Worm (Caenorhabditis elegans) whole organism, L4 larva: ENCODE measurements around the gene nas-7.

Experiments used
- R02D3.7 ChIP-seq: fragments of 150-350 bp; sonication (generic microtip); optimal IDR thresholded peaks from 3 replicates; lab custom pipeline; 2014; ENCODE audit warnings: missing biosample characterization, missing genetic modification characterization
- T20F7.1 ChIP-seq: fragments of 200-800 bp; sonication (Bioruptor generic); optimal IDR thresholded peaks from 2 replicates; lab custom pipeline; 2018; ENCODE audit warnings: mild to moderate bottlenecking, missing genetic modification characterization, missing compliant biosample characterization
- Y105C5A.15 ChIP-seq: fragments of 200-800 bp; sonication (Bioruptor generic); IDR thresholded peaks from 2 replicates; pipeline ENCODE4 v1.3.6; 2022; ENCODE audit warnings: missing genetic modification characterization, missing compliant biosample characterization
- Y48G9A.11 ChIP-seq: fragments of 200-800 bp; sonication (Bioruptor generic); IDR thresholded peaks from 2 replicates; pipeline ENCODE4 v1.3.6; 2022; ENCODE audit warnings: missing genetic modification reagents, missing genetic modification characterization, missing compliant biosample characterization
- Y75B8A.6 ChIP-seq: fragments of 200-800 bp; sonication (Bioruptor generic); IDR thresholded peaks from 2 replicates; pipeline ENCODE4 v1.3.6; 2022; ENCODE audit warnings: missing genetic modification reagents, missing genetic modification characterization, missing compliant biosample characterization
- aha-1 ChIP-seq: fragments of 150-350 bp; peaks from one replicate; lab custom pipeline; 2014; ENCODE audit warnings: missing biosample characterization, missing genetic modification characterization
- arid-1 ChIP-seq: fragments of 200-800 bp; sonication (Bioruptor generic); conservative IDR thresholded peaks from 2 replicates; pipeline ENCODE4 v1.3.6; 2022; ENCODE audit warnings: missing genetic modification reagents, missing genetic modification characterization, missing compliant biosample characterization
- ceh-20 ChIP-seq: fragments of 200-800 bp; sonication (Bioruptor generic); IDR thresholded peaks from 2 replicates; pipeline ENCODE4 v1.3.6; 2022; ENCODE audit warnings: missing genetic modification reagents, missing genetic modification characterization, missing compliant biosample characterization
- ceh-28 ChIP-seq: fragments of 150-350 bp; optimal IDR thresholded peaks from 2 replicates; lab custom pipeline; 2014; ENCODE audit warnings: missing biosample characterization, missing genetic modification reagents, missing genetic modification characterization
- ceh-32 ChIP-seq: sonication (generic microtip); optimal IDR thresholded peaks from 2 replicates; lab custom pipeline; 2016; ENCODE audit warnings: mild to moderate bottlenecking, missing genetic modification characterization, missing compliant biosample characterization; ENCODE audit not compliant: poor library complexity
- cey-2 ChIP-seq: sonication (generic microtip); optimal IDR thresholded peaks from 3 replicates; lab custom pipeline; 2017; ENCODE audit warnings: missing genetic modification characterization, mild to moderate bottlenecking, missing compliant biosample characterization, antibody characterized with exemption, borderline replicate concordance; ENCODE audit not compliant: insufficient read depth
- ctbp-1 ChIP-seq: fragments of 200-800 bp; sonication (Bioruptor generic); IDR thresholded peaks from 2 replicates; pipeline ENCODE4 v1.3.6; 2022; ENCODE audit warnings: missing genetic modification reagents, missing genetic modification characterization, missing compliant biosample characterization
- daf-16 ChIP-seq, 3 experiments: sonication (generic microtip); optimal IDR thresholded peaks; 2 replicates each; lab custom pipeline; 2016 to 2017; ENCODE audit warnings: missing genetic modification characterization in 3 of 3, missing genetic modification reagents in 3 of 3, mild to moderate bottlenecking in 2 of 3, missing compliant biosample characterization in 2 of 3, missing biosample characterization in 1 of 3, moderate library complexity in 1 of 3
- dmd-8 ChIP-seq: fragments of 200-800 bp; sonication (Bioruptor generic); IDR thresholded peaks from 2 replicates; pipeline ENCODE4 v1.3.6; 2022; ENCODE audit warnings: missing genetic modification characterization, missing compliant biosample characterization
- dpl-1 ChIP-seq: fragments of 150-350 bp; optimal IDR thresholded peaks from 2 replicates; lab custom pipeline; 2014; ENCODE audit warnings: missing biosample characterization, missing genetic modification reagents, missing genetic modification characterization
- egl-27 ChIP-seq: sonication (generic microtip); optimal IDR thresholded peaks from 3 replicates; lab custom pipeline; 2017; ENCODE audit warnings: missing biosample characterization, missing genetic modification reagents, missing genetic modification characterization
- fos-1 ChIP-seq: fragments of 150-350 bp; optimal IDR thresholded peaks from 2 replicates; lab custom pipeline; 2014; ENCODE audit warnings: missing biosample characterization, missing genetic modification characterization
- hlh-11 ChIP-seq: fragments of 200-800 bp; sonication (Bioruptor generic); optimal IDR thresholded peaks from 2 replicates; lab custom pipeline; 2018; ENCODE audit warnings: mild to moderate bottlenecking, missing genetic modification characterization, missing compliant biosample characterization
- hlh-30 ChIP-seq: sonication (generic microtip); optimal IDR thresholded peaks from 2 replicates; lab custom pipeline; 2017; ENCODE audit warnings: antibody characterized with exemption, mild to moderate bottlenecking, missing genetic modification characterization, missing compliant biosample characterization; ENCODE audit not compliant: insufficient read depth
- hmg-1.1 ChIP-seq: fragments of 200-800 bp; sonication (Bioruptor generic); IDR thresholded peaks from 2 replicates; pipeline ENCODE4 v1.3.6; 2022; ENCODE audit warnings: missing genetic modification reagents, missing genetic modification characterization, missing compliant biosample characterization
- jun-1 ChIP-seq: fragments of 150-350 bp; optimal IDR thresholded peaks from 2 replicates; lab custom pipeline; 2014; ENCODE audit warnings: missing biosample characterization, missing genetic modification reagents, missing genetic modification characterization
- lin-15B ChIP-seq: fragments of 150-350 bp; sonication (generic microtip); optimal IDR thresholded peaks from 3 replicates; lab custom pipeline; 2014; ENCODE audit warnings: missing biosample characterization, missing genetic modification characterization
- lin-38 ChIP-seq: fragments of 200-800 bp; sonication (Bioruptor generic); IDR thresholded peaks from 2 replicates; pipeline ENCODE4 v1.3.6; 2022; ENCODE audit warnings: missing genetic modification reagents, missing genetic modification characterization, missing compliant biosample characterization
- mdl-1 ChIP-seq, 2 experiments: fragments of 150-350 bp in 1 of 2; sonication (generic microtip) in 1 of 2; optimal IDR thresholded peaks; 2 replicates each; lab custom pipeline; 2014 to 2017; ENCODE audit warnings: missing biosample characterization in 2 of 2, missing genetic modification characterization in 2 of 2
- mxl-3 ChIP-seq: fragments of 200-800 bp; sonication (Bioruptor generic); optimal IDR thresholded peaks from 2 replicates; lab custom pipeline; 2018; ENCODE audit warnings: mild to moderate bottlenecking, missing genetic modification characterization, missing compliant biosample characterization
- nhr-10 ChIP-seq: fragments of 150-350 bp; optimal IDR thresholded peaks from 2 replicates; lab custom pipeline; 2014; ENCODE audit warnings: missing biosample characterization, missing genetic modification characterization
- nhr-25 ChIP-seq: sonication (generic microtip); optimal IDR thresholded peaks from 2 replicates; lab custom pipeline; 2017; ENCODE audit warnings: missing genetic modification characterization, mild to moderate bottlenecking, missing compliant biosample characterization, antibody characterized with exemption, moderate library complexity, borderline replicate concordance; ENCODE audit not compliant: insufficient read depth
- nhr-41 ChIP-seq: fragments of 200-800 bp; sonication (Bioruptor generic); IDR thresholded peaks from 2 replicates; pipeline ENCODE4 v1.3.6; 2022; ENCODE audit warnings: missing genetic modification reagents, missing genetic modification characterization, missing compliant biosample characterization
- nhr-48 ChIP-seq: sonication (generic microtip); optimal IDR thresholded peaks from 2 replicates; lab custom pipeline; 2016; ENCODE audit warnings: mild to moderate bottlenecking, missing genetic modification characterization, missing compliant biosample characterization
- nhr-77 ChIP-seq: fragments of 150-350 bp; optimal IDR thresholded peaks from 2 replicates; lab custom pipeline; 2014; ENCODE audit warnings: missing biosample characterization, missing genetic modification characterization
- skn-1 ChIP-seq: fragments of 150-350 bp; optimal IDR thresholded peaks from 2 replicates; lab custom pipeline; 2014; ENCODE audit warnings: missing biosample characterization, missing genetic modification characterization
- snpc-1.2 ChIP-seq: fragments of 200-800 bp; sonication (Bioruptor generic); IDR thresholded peaks from 2 replicates; pipeline ENCODE4 v1.3.6; 2022; ENCODE audit warnings: missing genetic modification reagents, missing genetic modification characterization, missing compliant biosample characterization
- snpc-4 ChIP-seq: fragments of 150-350 bp; optimal IDR thresholded peaks from 2 replicates; lab custom pipeline; 2014; ENCODE audit warnings: missing biosample characterization, missing genetic modification characterization
- spr-1 ChIP-seq: sonication (generic microtip); optimal IDR thresholded peaks from 2 replicates; lab custom pipeline; 2016; ENCODE audit warnings: mild to moderate bottlenecking, missing genetic modification characterization, missing compliant biosample characterization
- spr-3 ChIP-seq: fragments of 200-800 bp; sonication (Bioruptor generic); optimal IDR thresholded peaks from 2 replicates; lab custom pipeline; 2018; ENCODE audit warnings: mild to moderate bottlenecking, missing genetic modification characterization, missing compliant biosample characterization
- tag-97 ChIP-seq: fragments of 200-800 bp; sonication (Bioruptor generic); IDR thresholded peaks from 2 replicates; pipeline ENCODE4 v1.3.6; 2022; ENCODE audit warnings: missing genetic modification characterization, missing compliant biosample characterization
- tra-1 ChIP-seq: fragments of 200-800 bp; sonication (Bioruptor generic); IDR thresholded peaks from 2 replicates; pipeline ENCODE4 v1.3.6; 2022; ENCODE audit warnings: missing genetic modification reagents, missing genetic modification characterization, missing compliant biosample characterization
- unc-39 ChIP-seq: sonication (generic microtip); optimal IDR thresholded peaks from 2 replicates; lab custom pipeline; 2017; ENCODE audit warnings: missing biosample characterization, missing genetic modification characterization
- unc-62 ChIP-seq, 3 experiments: fragments of 150-350 bp in 1 of 3; sonication (generic microtip); optimal IDR thresholded peaks in 2 of 3; peaks in 1 of 3; 1 replicate in 1 of 3; 2 replicates in 2 of 3; lab custom pipeline; 2014 to 2017; ENCODE audit warnings: missing biosample characterization in 3 of 3, missing genetic modification characterization in 3 of 3, missing genetic modification reagents in 3 of 3, missing genotype in 1 of 3
- zfp-2 ChIP-seq: sonication (generic microtip); optimal IDR thresholded peaks from 2 replicates; lab custom pipeline; 2016; ENCODE audit warnings: mild to moderate bottlenecking, missing genetic modification characterization, missing compliant biosample characterization
- zip-11 ChIP-seq: fragments of 200-800 bp; sonication (Bioruptor generic); IDR thresholded peaks from 2 replicates; pipeline ENCODE4 v1.3.6; 2022; ENCODE audit warnings: missing genetic modification characterization, missing compliant biosample characterization
- zip-2 ChIP-seq: fragments of 150-350 bp; optimal IDR thresholded peaks from 2 replicates; lab custom pipeline; 2014; ENCODE audit warnings: missing biosample characterization, missing genetic modification characterization
- ztf-11 ChIP-seq: fragments of 150-350 bp; optimal IDR thresholded peaks from 2 replicates; lab custom pipeline; 2014; ENCODE audit warnings: missing biosample characterization, missing genetic modification characterization
- ztf-7 ChIP-seq: fragments of 150-350 bp; optimal IDR thresholded peaks from 2 replicates; lab custom pipeline; 2014; ENCODE audit warnings: missing biosample characterization, missing genetic modification characterization

nas-7 gene

DNA sequence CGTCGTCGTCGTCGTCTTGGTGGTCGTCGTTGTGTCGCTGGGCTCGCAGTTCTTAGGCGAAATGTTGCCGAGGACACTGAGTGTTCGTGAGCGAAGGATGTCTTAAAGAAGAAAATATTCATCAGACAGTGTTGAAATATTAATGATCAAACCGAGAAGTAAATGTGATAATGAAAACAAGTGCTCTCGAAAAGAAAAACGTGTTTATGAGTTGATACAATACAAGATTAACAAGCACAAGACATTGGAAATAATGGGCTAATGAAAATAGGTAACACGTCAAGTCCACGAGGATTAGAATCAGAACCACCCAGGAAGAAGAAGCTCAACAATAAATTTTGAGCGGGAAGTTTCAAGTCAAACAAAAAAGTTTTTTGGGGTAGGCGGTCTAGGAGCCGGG, 9.4 kb upstream of the nas-7 start, which contains the start of gene K02A2.5:
TSS of gene K02A2.5 (minus strand) at position 101 of the 400 bp plus-strand sequence.
- TF ChIP-seq ztf-11 (no peak), unc-39 (tag; lab: Kevin White, UChicago) (no peak), ceh-28 (no peak), zfp-2 (tag; lab: Kevin White, UChicago) (no peak), ctbp-1 (GFP tag; lab: Robert Waterston, UW) (no peak), ztf-7 (tag; lab: Kevin White, UChicago) (no peak), tag-97 (GFP tag; lab: Robert Waterston, UW) (no peak), zip-2 (no peak), spr-3 (GFP tag; lab: Kevin White, UChicago) (no peak), ceh-32 (no peak), mdl-1 (tag; optimal IDR thresholded peaks at IDR 0.05; lab: Kevin White, UChicago) (no peak), T20F7.1 (GFP tag; lab: Kevin White, UChicago) (no peak)

DNA sequence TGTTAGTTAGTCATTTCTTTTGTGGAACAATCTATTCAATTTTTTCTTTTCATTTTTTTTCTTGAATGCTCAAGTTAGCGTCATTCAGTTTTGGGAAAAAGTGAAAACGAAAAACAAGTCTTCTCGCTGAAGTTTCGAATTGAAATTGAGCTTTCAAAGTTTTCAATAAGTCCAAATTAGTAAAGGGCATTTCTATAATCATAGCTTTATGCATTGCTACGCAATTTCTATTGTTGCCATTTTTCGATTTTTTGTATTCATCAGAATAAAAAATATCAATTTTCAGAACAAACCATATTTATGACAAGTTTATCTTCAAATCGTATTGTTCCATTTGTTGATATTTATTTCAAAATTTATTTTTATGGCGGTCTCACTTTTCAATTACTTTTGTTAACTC, 5.7 kb upstream of the nas-7 start, which contains the start of gene srd-55:
TSS of gene srd-55 (plus strand) at position 301 of the 400 bp plus-strand sequence.
- TF ChIP-seq spr-1 (tag; lab: Kevin White, UChicago), result no peak
- no peak for TF ChIP-seq mdl-1 (tag; optimal IDR thresholded peaks at IDR 0.05; lab: Kevin White, UChicago)
- no peak for TF ChIP-seq nhr-10
- no peak for TF ChIP-seq aha-1 (tag; lab: Kevin White, UChicago)
- no peak for TF ChIP-seq zip-11

DNA sequence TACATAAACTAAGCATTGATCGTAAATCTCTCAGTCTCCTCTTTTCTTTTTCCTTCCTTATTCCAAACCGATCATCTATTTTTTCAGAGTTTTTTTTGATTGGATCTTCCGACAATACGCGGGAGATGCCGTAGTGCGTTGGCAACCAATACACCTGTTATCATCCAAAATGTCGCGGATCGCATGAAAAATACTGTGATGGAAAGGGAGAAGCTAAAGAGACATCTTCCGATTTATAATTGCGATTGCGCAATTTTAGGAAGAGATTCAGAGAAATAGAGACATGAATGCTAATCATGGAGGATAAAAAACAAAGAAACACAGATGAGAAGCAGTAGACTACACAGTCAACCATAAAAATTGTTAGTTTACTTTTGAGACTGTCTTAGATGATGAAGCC, 3.9 kb upstream of the nas-7 start:
- TF ChIP-seq spr-1 (tag; lab: Kevin White, UChicago), result peak; percentile 15
- TF ChIP-seq Y48G9A.11 (GFP tag; lab: Robert Waterston, UW), result no peak
- no peak for TF ChIP-seq zfp-2 (tag; lab: Kevin White, UChicago)
- peak; percentile 65 for TF ChIP-seq nhr-48 (tag; lab: Kevin White, UChicago)
- TF ChIP-seq lin-15B (tag; lab: Kevin White, UChicago), result no peak
- TF ChIP-seq tra-1, result no peak
- TF ChIP-seq cey-2, result no peak
- TF ChIP-seq hlh-30 (tag; lab: Kevin White, UChicago), result no peak
- no peak for TF ChIP-seq lin-38 (GFP tag; lab: Robert Waterston, UW)
- no peak for TF ChIP-seq fos-1 (tag; lab: Kevin White, UChicago)
- no peak for TF ChIP-seq snpc-1.2
- no peak for TF ChIP-seq ctbp-1 (GFP tag; lab: Robert Waterston, UW)
- TF ChIP-seq egl-27 (tag; lab: Kevin White, UChicago), result no peak
- no peak for TF ChIP-seq jun-1 (tag; lab: Kevin White, UChicago)
- no peak for TF ChIP-seq ztf-11
- TF ChIP-seq hmg-1.1 (GFP tag; lab: Robert Waterston, UW), result no peak
- no peak for TF ChIP-seq nhr-41 (GFP tag; lab: Robert Waterston, UW)
- no peak for TF ChIP-seq R02D3.7
- no peak for TF ChIP-seq daf-16 (GFP tag; optimal IDR thresholded peaks at IDR 0.05; lab: Kevin White, UChicago)
- no peak for TF ChIP-seq daf-16 (tag; optimal IDR thresholded peaks at IDR 0.05; lab: Kevin White, UChicago)
- TF ChIP-seq Y75B8A.6 (GFP tag; lab: Robert Waterston, UW), result no peak
- peak; percentile 48 for TF ChIP-seq hlh-11 (tag; lab: Kevin White, UChicago)
- TF ChIP-seq dmd-8 (GFP tag; lab: Robert Waterston, UW), result no peak

DNA sequence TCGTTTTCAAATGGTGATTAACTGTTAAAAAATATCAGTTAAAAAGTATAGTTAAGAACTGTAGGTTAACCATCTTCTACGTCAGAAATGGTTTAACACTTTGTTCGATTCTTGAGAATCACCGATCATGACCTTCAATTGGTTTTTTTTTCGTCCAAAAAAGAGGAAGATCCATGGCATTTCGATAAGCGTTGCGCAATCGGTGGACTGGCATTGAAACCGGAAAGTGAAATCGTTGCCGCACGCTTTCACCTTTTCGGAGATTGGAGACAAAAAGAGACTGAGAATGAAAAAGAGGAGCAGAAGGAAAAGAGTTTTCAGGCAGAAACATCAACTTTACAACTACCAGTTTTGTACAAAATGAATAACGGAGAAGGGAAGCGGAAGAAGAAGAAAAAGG, 2.7 kb upstream of the nas-7 start:
- TF ChIP-seq nhr-25 (tag; lab: Kevin White, UChicago) (peak; percentile 69), snpc-4 (no peak), nhr-10 (no peak), ztf-7 (tag; lab: Kevin White, UChicago) (no peak), dpl-1 (no peak), ceh-20 (GFP tag; lab: Robert Waterston, UW) (no peak), spr-1 (tag; lab: Kevin White, UChicago) (no peak), zfp-2 (tag; lab: Kevin White, UChicago) (no peak), ztf-11 (no peak), egl-27 (tag; lab: Kevin White, UChicago) (no peak), tag-97 (GFP tag; lab: Robert Waterston, UW) (no peak), zip-2 (no peak), cey-2 (peak; percentile 23), unc-62 (GFP tag; optimal IDR thresholded peaks at IDR 0.05 in 1 of 2; lab: Kevin White, UChicago) (peak in 1 of 2 experiments; percentile 56), unc-62 (tag; optimal IDR thresholded peaks at IDR 0.05; lab: Kevin White, UChicago) (no peak), mdl-1 (tag; optimal IDR thresholded peaks at IDR 0.05; lab: Kevin White, UChicago) (peak in 1 of 2 experiments; percentile 43), Y105C5A.15 (GFP tag; lab: Robert Waterston, UW) (no peak), nhr-77 (tag; lab: Kevin White, UChicago) (no peak), hlh-11 (tag; lab: Kevin White, UChicago) (peak; percentile 46), arid-1 (GFP tag; lab: Robert Waterston, UW) (no peak), skn-1 (tag; lab: Kevin White, UChicago) (no peak), mxl-3 (GFP tag; lab: Kevin White, UChicago) (no peak)
